Worm (Caenorhabditis elegans): Measurements from ENCODE around the gene irld-30.
"Not testable (repeated sequence)": the region's sequence is repeated elsewhere in the genome, so short reads cannot be mapped to it uniquely, and the experiment has no call there.

irld-30 gene

ce11 chrV:2325052-2325451 lies 16.1 kb downstream of the irld-30 start, which contains the start of gene pud-3:
Gene pud-3 (minus strand): TSS chrV:2325152.
- TF ChIP-seq hmbx-1 (tag; optimal IDR thresholded peaks at IDR 0.05) (no peak), pes-1 (GFP tag; IDR thresholded peaks at IDR 0.05) (no peak), ets-7 (tag; optimal IDR thresholded peaks at IDR 0.05) (no peak), ceh-13 (GFP tag; optimal IDR thresholded peaks at IDR 0.05) (no peak)

- no peak for TF ChIP-seq tbx-11 (GFP tag; IDR thresholded peaks at IDR 0.05)
These were observed 16.9 kb downstream of the irld-30 start for ce11 chrV:2324260-2324659.

ce11 chrV:2322466-2322865 lies 18.7 kb downstream of the irld-30 start, which contains the start of gene pud-1.2:
Gene pud-1.2 (minus strand): TSS chrV:2322566.
- TF ChIP-seq aly-1 (tag; optimal IDR thresholded peaks at IDR 0.05); ceh-13 (GFP tag; optimal IDR thresholded peaks at IDR 0.05); hnd-1 (tag; optimal IDR thresholded peaks at IDR 0.05): not testable (repeated sequence)

ce11 chrV:2321001-2321400 lies 20.2 kb downstream of the irld-30 start, which contains the start of gene Y19D10B.6:
Gene Y19D10B.6 (minus strand): TSS chrV:2321101.
- not testable (repeated sequence) for TF ChIP-seq aly-1 (tag; optimal IDR thresholded peaks at IDR 0.05); tbx-37 (GFP tag; conservative IDR thresholded peaks at IDR 0.05); F13C5.2 (tag; optimal IDR thresholded peaks at IDR 0.05)

- TF ChIP-seq aly-1 (tag; optimal IDR thresholded peaks at IDR 0.05) (no peak), hmbx-1 (tag; optimal IDR thresholded peaks at IDR 0.05) (no peak), pes-1 (GFP tag; IDR thresholded peaks at IDR 0.05) (no peak), ama-1 (optimal IDR thresholded peaks at IDR 0.05) (no peak), ceh-13 (GFP tag; optimal IDR thresholded peaks at IDR 0.05) (no peak), tbx-11 (GFP tag; IDR thresholded peaks at IDR 0.05) (no peak), tbx-37 (GFP tag; conservative IDR thresholded peaks at IDR 0.05) (no peak), hmg-4 (GFP tag; optimal IDR thresholded peaks at IDR 0.05) (no peak), flt-1 (GFP tag; IDR thresholded peaks at IDR 0.05) (no peak), ets-7 (tag; optimal IDR thresholded peaks at IDR 0.05) (no peak), sea-1 (GFP tag; conservative IDR thresholded peaks at IDR 0.05) (no peak), ceh-36 (tag; optimal IDR thresholded peaks at IDR 0.05) (no peak), tra-4 (tag; optimal IDR thresholded peaks at IDR 0.05) (no peak), scrt-1 (GFP tag; IDR thresholded peaks at IDR 0.05) (no peak), B0310.2 (tag; optimal IDR thresholded peaks at IDR 0.05) (no peak), hnd-1 (tag; optimal IDR thresholded peaks at IDR 0.05) (no peak)
These were observed 32.9 kb downstream of the irld-30 start for ce11 chrV:2308246-2308645.

- no peak for TF ChIP-seq aly-1 (tag; optimal IDR thresholded peaks at IDR 0.05)
- no peak for TF ChIP-seq pes-1 (GFP tag; IDR thresholded peaks at IDR 0.05)
- TF ChIP-seq F13C5.2 (tag; optimal IDR thresholded peaks at IDR 0.05) = no peak
- TF ChIP-seq ets-7 (tag; optimal IDR thresholded peaks at IDR 0.05) = no peak
- no peak for TF ChIP-seq flt-1 (GFP tag; IDR thresholded peaks at IDR 0.05)
- TF ChIP-seq B0310.2 (tag; optimal IDR thresholded peaks at IDR 0.05) = no peak
- no peak for TF ChIP-seq tbx-37 (GFP tag; conservative IDR thresholded peaks at IDR 0.05)
- TF ChIP-seq ceh-13 (GFP tag; optimal IDR thresholded peaks at IDR 0.05) = no peak
- no peak for TF ChIP-seq hmg-4 (GFP tag; optimal IDR thresholded peaks at IDR 0.05)
- no peak for TF ChIP-seq ama-1 (optimal IDR thresholded peaks at IDR 0.05)
- TF ChIP-seq hmbx-1 (tag; optimal IDR thresholded peaks at IDR 0.05) = no peak
- TF ChIP-seq tbx-11 (GFP tag; IDR thresholded peaks at IDR 0.05) = no peak
- TF ChIP-seq tra-4 (tag; optimal IDR thresholded peaks at IDR 0.05) = no peak
These were observed 34.8 kb downstream of the irld-30 start for ce11 chrV:2306383-2306782.

- TF ChIP-seq hnd-1 (tag; optimal IDR thresholded peaks at IDR 0.05) (no peak), hmbx-1 (tag; optimal IDR thresholded peaks at IDR 0.05) (no peak), sea-1 (GFP tag; conservative IDR thresholded peaks at IDR 0.05) (no peak), tbx-11 (GFP tag; IDR thresholded peaks at IDR 0.05) (no peak), ceh-36 (tag; optimal IDR thresholded peaks at IDR 0.05) (no peak), ama-1 (optimal IDR thresholded peaks at IDR 0.05) (no peak), ceh-13 (GFP tag; optimal IDR thresholded peaks at IDR 0.05) (no peak), scrt-1 (GFP tag; IDR thresholded peaks at IDR 0.05) (no peak), hmg-4 (GFP tag; optimal IDR thresholded peaks at IDR 0.05) (no peak), tbx-37 (GFP tag; conservative IDR thresholded peaks at IDR 0.05) (no peak), ets-7 (tag; optimal IDR thresholded peaks at IDR 0.05) (no peak), F13C5.2 (tag; optimal IDR thresholded peaks at IDR 0.05) (no peak), tra-4 (tag; optimal IDR thresholded peaks at IDR 0.05) (no peak), aly-1 (tag; optimal IDR thresholded peaks at IDR 0.05) (no peak), flt-1 (GFP tag; IDR thresholded peaks at IDR 0.05) (no peak), pes-1 (GFP tag; IDR thresholded peaks at IDR 0.05) (no peak), B0310.2 (tag; optimal IDR thresholded peaks at IDR 0.05) (no peak)
These were observed 37.4 kb downstream of the irld-30 start, which contains the start of gene irld-15 for ce11 chrV:2303775-2304174. Gene irld-15 (minus strand): TSS chrV:2303875.

- TF ChIP-seq tbx-37 (GFP tag; conservative IDR thresholded peaks at IDR 0.05) (no peak), flt-1 (GFP tag; IDR thresholded peaks at IDR 0.05) (no peak), ets-7 (tag; optimal IDR thresholded peaks at IDR 0.05) (no peak), F13C5.2 (tag; optimal IDR thresholded peaks at IDR 0.05) (no peak), ama-1 (optimal IDR thresholded peaks at IDR 0.05) (no peak)
These were observed 40.3 kb downstream of the irld-30 start, which contains the start of gene Y19D10B.8 for ce11 chrV:2300905-2301304. Gene Y19D10B.8 (minus strand): TSS chrV:2301005.

ce11 chrV:2294577-2294976 lies 46.6 kb downstream of the irld-30 start, which contains the start of gene nhr-226:
Gene nhr-226 (plus strand): TSS chrV:2294877.
- no peak for TF ChIP-seq tbx-37 (GFP tag; conservative IDR thresholded peaks at IDR 0.05)
- no peak for TF ChIP-seq ama-1 (optimal IDR thresholded peaks at IDR 0.05)
- TF ChIP-seq hmbx-1 (tag; optimal IDR thresholded peaks at IDR 0.05) = no peak
- no peak for TF ChIP-seq sea-1 (GFP tag; conservative IDR thresholded peaks at IDR 0.05)
- TF ChIP-seq B0310.2 (tag; optimal IDR thresholded peaks at IDR 0.05) = no peak
- TF ChIP-seq ceh-13 (GFP tag; optimal IDR thresholded peaks at IDR 0.05) = no peak
- TF ChIP-seq pes-1 (GFP tag; IDR thresholded peaks at IDR 0.05) = no peak
- TF ChIP-seq flt-1 (GFP tag; IDR thresholded peaks at IDR 0.05) = no peak
- no peak for TF ChIP-seq ets-7 (tag; optimal IDR thresholded peaks at IDR 0.05)
- TF ChIP-seq tbx-11 (GFP tag; IDR thresholded peaks at IDR 0.05) = no peak
- TF ChIP-seq ceh-36 (tag; optimal IDR thresholded peaks at IDR 0.05) = no peak
- no peak for TF ChIP-seq F13C5.2 (tag; optimal IDR thresholded peaks at IDR 0.05)
- no peak for TF ChIP-seq tra-4 (tag; optimal IDR thresholded peaks at IDR 0.05)
- TF ChIP-seq hnd-1 (tag; optimal IDR thresholded peaks at IDR 0.05) = no peak
- no peak for TF ChIP-seq hmg-4 (GFP tag; optimal IDR thresholded peaks at IDR 0.05)
- no peak for TF ChIP-seq aly-1 (tag; optimal IDR thresholded peaks at IDR 0.05)
- TF ChIP-seq scrt-1 (GFP tag; IDR thresholded peaks at IDR 0.05) = no peak

Measured in whole organism, early embryonic.